Fruit fly (Drosophila melanogaster) S2 (cell line): Measurements from ENCODE around the gene Fbw5.

Experiments
- CG8478 ChIP-seq: fragments of >200 bp; optimal IDR thresholded peaks from 2 replicates; lab custom pipeline; 2018
- CTCF ChIP-seq, 2 experiments: fragments of >200 bp; optimal IDR thresholded peaks; 2 replicates each; lab custom pipeline; 2018

- TF ChIP-seq CTCF (optimal IDR thresholded peaks at IDR 0.05; lab: Kevin White, UChicago) (peak in 1 of 2 experiments; percentile 37), CG8478 (lab: Kevin White, UChicago) (no peak)
Observed at dm6 chr2L:6024345-6024907, 41.3 kb downstream of the Fbw5 start, which contains the start of gene CG9107.
